Worm (Caenorhabditis elegans): ENCODE measurements around the gene pqn-53.

ce11 chrV:12091759-12092158 lies 26.6 kb upstream of the pqn-53 start, which contains the start of gene nhr-206:
- TF ChIP-seq nhr-12 (tag; optimal IDR thresholded peaks at IDR 0.05) (no peak), snpc-4 (tag; optimal IDR thresholded peaks at IDR 0.05) (no peak), nhr-76 (tag; optimal IDR thresholded peaks at IDR 0.05) (no peak), ztf-11 (tag; optimal IDR thresholded peaks at IDR 0.05) (no peak), unc-62 (GFP tag; optimal IDR thresholded peaks at IDR 0.05) (no peak), unc-120 (tag; optimal IDR thresholded peaks at IDR 0.05; ENCODE audit: poor library complexity, severe bottlenecking) (no peak), mls-2 (tag; optimal IDR thresholded peaks at IDR 0.05) (no peak), ceh-43 (GFP tag; optimal IDR thresholded peaks at IDR 0.05) (no peak), nhr-28 (tag; optimal IDR thresholded peaks at IDR 0.05) (no peak), tbx-8 (GFP tag; optimal IDR thresholded peaks at IDR 0.05) (no peak)
